Worm (Caenorhabditis elegans) whole organism, L2 larva: ENCODE measurements around the gene chk-2.
"Not testable (repeated sequence)": the region's sequence is repeated elsewhere in the genome, so short reads cannot be mapped to it uniquely, and the experiment has no call there.

Source experiments
- C34F6.9 ChIP-seq: fragments of 150-350 bp; optimal IDR thresholded peaks from 2 replicates; lab custom pipeline; 2014; ENCODE audit warnings: missing biosample characterization, missing genetic modification characterization
- F13H6.1 ChIP-seq: sonication (generic microtip); optimal IDR thresholded peaks from 2 replicates; lab custom pipeline; 2016; ENCODE audit warnings: missing genetic modification characterization, missing compliant biosample characterization
- R02D3.7 ChIP-seq: fragments of 150-350 bp; optimal IDR thresholded peaks from 2 replicates; lab custom pipeline; 2014; ENCODE audit warnings: missing biosample characterization, missing genetic modification characterization
- ZK546.5 ChIP-seq: sonication (generic microtip); optimal IDR thresholded peaks from 2 replicates; lab custom pipeline; 2017; ENCODE audit warnings: missing biosample characterization, missing genetic modification characterization
- aly-2 ChIP-seq: fragments of 150-350 bp; optimal IDR thresholded peaks from 2 replicates; lab custom pipeline; 2014; ENCODE audit warnings: missing biosample characterization, missing genetic modification characterization
- ama-1 ChIP-seq: fragments of 150-350 bp; optimal IDR thresholded peaks from 2 replicates; lab custom pipeline; 2018; ENCODE audit warnings: inconsistent platforms
- blmp-1 ChIP-seq: sonication (generic microtip); optimal IDR thresholded peaks from 2 replicates; lab custom pipeline; 2017; ENCODE audit warnings: missing genetic modification characterization, mild to moderate bottlenecking, missing compliant biosample characterization, antibody characterized with exemption, moderate library complexity; ENCODE audit not compliant: insufficient read depth
- ceh-16 ChIP-seq: fragments of 150-350 bp; optimal IDR thresholded peaks from 2 replicates; lab custom pipeline; 2014; ENCODE audit warnings: missing biosample characterization, missing genetic modification characterization
- ceh-82 ChIP-seq: fragments of 150-350 bp; optimal IDR thresholded peaks from 2 replicates; lab custom pipeline; 2014; ENCODE audit warnings: missing biosample characterization, missing genetic modification characterization
- crh-2 ChIP-seq: sonication (generic microtip); optimal IDR thresholded peaks from 2 replicates; lab custom pipeline; 2017; ENCODE audit warnings: missing biosample characterization, missing genetic modification characterization
- dmd-4 ChIP-seq: sonication (generic microtip); optimal IDR thresholded peaks from 2 replicates; lab custom pipeline; 2017; ENCODE audit warnings: missing biosample characterization, missing genetic modification characterization
- egl-27 ChIP-seq: sonication (generic microtip); optimal IDR thresholded peaks from 3 replicates; lab custom pipeline; 2017; ENCODE audit warnings: missing biosample characterization, missing genetic modification reagents, missing genetic modification characterization
- elt-1 ChIP-seq: fragments of 150-350 bp; optimal IDR thresholded peaks from 2 replicates; lab custom pipeline; 2014; ENCODE audit warnings: missing biosample characterization, missing genetic modification characterization
- elt-3 ChIP-seq: sonication (generic microtip); optimal IDR thresholded peaks from 2 replicates; lab custom pipeline; 2017; ENCODE audit warnings: missing biosample characterization, missing genetic modification characterization
- fos-1 ChIP-seq: fragments of 150-350 bp; optimal IDR thresholded peaks from 2 replicates; lab custom pipeline; 2014; ENCODE audit warnings: missing biosample characterization, missing genetic modification characterization
- mab-5 ChIP-seq: fragments of 150-350 bp; optimal IDR thresholded peaks from 2 replicates; lab custom pipeline; 2014; ENCODE audit warnings: missing biosample characterization, missing genetic modification characterization
- mdl-1 ChIP-seq, 2 experiments: fragments of 150-350 bp in 1 of 2; sonication (generic microtip) in 1 of 2; optimal IDR thresholded peaks; 2 replicates each; lab custom pipeline; 2017; ENCODE audit warnings: missing biosample characterization in 2 of 2, missing genetic modification characterization in 2 of 2
- nhr-10 ChIP-seq: sonication (generic microtip); optimal IDR thresholded peaks from 2 replicates; lab custom pipeline; 2017; ENCODE audit warnings: missing biosample characterization, missing genetic modification characterization
- nhr-11 ChIP-seq: fragments of 150-350 bp; optimal IDR thresholded peaks from 2 replicates; lab custom pipeline; 2014; ENCODE audit warnings: missing biosample characterization, missing genetic modification characterization
- nhr-12 ChIP-seq: fragments of 150-350 bp; optimal IDR thresholded peaks from 2 replicates; lab custom pipeline; 2014; ENCODE audit warnings: missing biosample characterization, missing genetic modification characterization
- nhr-129 ChIP-seq: fragments of 150-350 bp; optimal IDR thresholded peaks from 2 replicates; lab custom pipeline; 2014; ENCODE audit warnings: missing biosample characterization, missing genetic modification characterization
- nhr-21 ChIP-seq: fragments of 150-350 bp; optimal IDR thresholded peaks from 2 replicates; lab custom pipeline; 2014; ENCODE audit warnings: missing biosample characterization, missing genetic modification characterization
- nhr-6 ChIP-seq: fragments of 150-350 bp; optimal IDR thresholded peaks from 2 replicates; lab custom pipeline; 2014; ENCODE audit warnings: missing biosample characterization, missing genetic modification characterization
- nhr-77 ChIP-seq: fragments of 150-350 bp; optimal IDR thresholded peaks from 2 replicates; lab custom pipeline; 2014; ENCODE audit warnings: missing biosample characterization, missing genetic modification characterization
- peb-1 ChIP-seq: fragments of 150-350 bp; optimal IDR thresholded peaks from 2 replicates; lab custom pipeline; 2014; ENCODE audit warnings: missing biosample characterization, missing genetic modification characterization
- sem-4 ChIP-seq: fragments of 150-350 bp; optimal IDR thresholded peaks from 2 replicates; lab custom pipeline; 2014; ENCODE audit warnings: missing biosample characterization, missing genetic modification reagents, missing genetic modification characterization
- skn-1 ChIP-seq: sonication (generic microtip); optimal IDR thresholded peaks from 2 replicates; lab custom pipeline; 2017; ENCODE audit warnings: missing biosample characterization, missing genetic modification characterization
- sma-9 ChIP-seq, 2 experiments: fragments of 150-350 bp in 1 of 2; sonication (generic microtip) in 1 of 2; optimal IDR thresholded peaks; 2 replicates each; lab custom pipeline; 2014 to 2016; ENCODE audit warnings: missing genetic modification characterization in 2 of 2, mild to moderate bottlenecking in 1 of 2, missing biosample characterization in 1 of 2, missing compliant biosample characterization in 1 of 2, missing genetic modification reagents in 1 of 2, moderate library complexity in 1 of 2
- snpc-4 ChIP-seq: fragments of 150-350 bp; optimal IDR thresholded peaks from 2 replicates; lab custom pipeline; 2014; ENCODE audit warnings: missing biosample characterization, missing genetic modification characterization
- unc-39 ChIP-seq: fragments of 150-350 bp; optimal IDR thresholded peaks from 2 replicates; lab custom pipeline; 2014; ENCODE audit warnings: missing biosample characterization, missing genetic modification characterization
- unc-55 ChIP-seq: fragments of 150-350 bp; sonication (generic microtip); optimal IDR thresholded peaks from 3 replicates; lab custom pipeline; 2014; ENCODE audit warnings: missing biosample characterization, missing genetic modification reagents, missing genetic modification characterization
- unc-62 ChIP-seq: fragments of 150-350 bp; optimal IDR thresholded peaks from 2 replicates; lab custom pipeline; 2014; ENCODE audit warnings: missing biosample characterization, missing genetic modification reagents, missing genetic modification characterization
- zag-1 ChIP-seq: fragments of 150-350 bp; optimal IDR thresholded peaks from 2 replicates; lab custom pipeline; 2014; ENCODE audit warnings: missing biosample characterization, missing genetic modification characterization
- ztf-1 ChIP-seq: fragments of 200-800 bp; sonication (Bioruptor generic); conservative IDR thresholded peaks from 2 replicates; pipeline ENCODE4 v1.3.6; 2022; ENCODE audit warnings: missing genetic modification characterization, missing compliant biosample characterization
- ztf-11 ChIP-seq: sonication (generic microtip); optimal IDR thresholded peaks from 2 replicates; lab custom pipeline; 2017; ENCODE audit warnings: missing biosample characterization, missing genetic modification characterization
- ztf-4 ChIP-seq: fragments of 150-350 bp; optimal IDR thresholded peaks from 2 replicates; lab custom pipeline; 2014; ENCODE audit warnings: missing biosample characterization, missing genetic modification characterization

The chk-2 gene

DNA sequence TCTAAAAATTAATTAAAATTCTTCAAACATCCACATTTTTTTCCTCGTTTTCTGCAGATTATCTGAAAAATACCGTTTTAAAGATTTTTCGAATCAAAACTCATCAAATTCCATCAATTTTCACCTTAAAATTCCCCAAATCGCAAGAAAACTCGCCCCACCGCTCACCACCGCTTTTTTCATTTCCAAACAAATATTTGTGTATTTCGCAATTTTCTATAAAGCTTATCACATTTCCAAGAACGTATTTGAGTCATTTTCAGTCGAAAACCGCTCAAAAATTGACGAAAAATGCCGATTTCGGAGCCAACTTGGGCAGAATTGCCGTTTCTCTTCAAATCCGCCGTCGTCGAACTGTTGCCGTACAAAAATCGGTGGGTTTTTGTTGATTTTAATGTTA lies 33.9 kb upstream of the chk-2 start, which contains the start of gene Y60A3A.8:
TSS of gene Y60A3A.8 (plus strand) at position 258 of the 400 bp plus-strand sequence.
- TF ChIP-seq crh-2, elt-1, sem-4 (tag; lab: Kevin White, UChicago): not testable (repeated sequence)

DNA sequence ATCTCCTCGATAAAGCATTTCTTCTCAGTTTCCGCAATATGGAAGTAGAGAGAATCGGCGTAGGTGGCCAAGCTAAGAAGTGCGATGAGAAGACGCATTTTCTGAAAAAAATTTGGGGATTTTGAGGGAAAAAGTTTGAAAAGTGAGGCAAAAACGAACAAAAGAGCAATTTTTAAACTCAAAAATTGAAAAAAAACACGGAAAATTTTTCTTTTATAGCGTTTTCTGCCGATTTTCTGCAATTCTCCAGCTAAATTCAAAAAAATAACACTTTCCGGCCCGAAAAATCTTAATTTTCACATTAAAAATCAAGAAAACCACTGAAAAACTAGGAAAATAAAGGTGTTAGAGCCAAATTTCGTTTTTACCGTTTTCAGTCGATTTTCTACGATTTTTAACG lies 33.2 kb upstream of the chk-2 start, which contains the start of gene tmed-4:
TSS of gene tmed-4 (minus strand) at position 101 of the 400 bp plus-strand sequence.
- TF ChIP-seq ceh-16, aly-2, zag-1 (tag; lab: Kevin White, UChicago): not testable (repeated sequence)
- TF ChIP-seq, all 48 proteins: peak for 0; not testable (repeated sequence) for 48

DNA sequence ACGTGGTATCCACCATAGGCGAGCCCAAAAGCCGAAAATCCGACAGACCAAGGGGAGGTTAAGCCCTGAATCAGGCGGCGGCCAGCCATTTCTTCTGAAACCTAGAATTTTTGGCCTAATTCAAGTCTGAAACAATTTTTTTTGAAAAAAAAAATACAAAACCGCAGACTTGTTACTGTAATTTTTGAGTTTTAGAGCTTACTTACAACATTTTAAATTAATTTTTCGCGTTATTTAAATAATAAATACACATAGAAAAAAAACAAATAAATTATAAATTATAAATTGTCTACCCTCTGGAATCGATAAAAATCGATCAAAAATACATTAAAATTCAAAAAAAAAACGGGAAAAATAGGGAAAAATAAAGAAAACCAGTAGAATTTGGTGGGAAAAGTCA lies 30.7 kb upstream of the chk-2 start, which contains the start of gene dhs-24:
TSS of gene dhs-24 (minus strand) at position 101 of the 400 bp plus-strand sequence.
- TF ChIP-seq ama-1 (lab: Kevin White, UChicago) (no peak), nhr-11 (no peak), egl-27 (tag; lab: Kevin White, UChicago) (no peak), R02D3.7 (tag; lab: Kevin White, UChicago) (no peak), aly-2 (tag; lab: Kevin White, UChicago) (no peak), unc-55 (no peak)

DNA sequence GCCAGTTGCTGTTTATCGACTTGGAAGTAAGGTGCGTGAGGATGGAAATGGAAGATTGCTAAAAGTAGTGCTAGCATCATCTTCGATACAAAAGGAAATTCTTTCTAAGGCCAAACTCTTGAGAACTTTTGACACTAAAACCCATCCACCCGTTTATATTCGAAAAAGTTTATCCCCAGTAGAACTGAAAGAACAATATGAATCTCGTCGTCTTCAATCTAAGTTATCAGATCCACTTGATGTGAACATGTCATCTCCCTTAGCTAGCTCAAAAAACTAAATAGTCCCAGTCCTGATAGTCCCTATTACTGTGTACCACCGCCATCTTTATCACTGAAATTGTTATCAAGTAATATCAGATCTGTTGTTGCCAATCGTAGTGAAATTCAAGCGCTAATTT lies 21.1 kb upstream of the chk-2 start:
- TF ChIP-seq ceh-82 (tag; lab: Kevin White, UChicago) (no peak), ztf-4 (tag; lab: Kevin White, UChicago) (no peak), nhr-12 (tag; lab: Kevin White, UChicago) (no peak), sma-9 (GFP tag; optimal IDR thresholded peaks at IDR 0.05; lab: Kevin White, UChicago) (no peak), sma-9 (tag; optimal IDR thresholded peaks at IDR 0.05; lab: Kevin White, UChicago) (no peak), mab-5 (no peak), elt-3 (no peak), nhr-77 (no peak), ceh-16 (tag; lab: Kevin White, UChicago) (no peak), blmp-1 (no peak), nhr-21 (no peak), sem-4 (tag; lab: Kevin White, UChicago) (no peak), skn-1 (no peak), F13H6.1 (tag; lab: Kevin White, UChicago) (no peak)
- TF ChIP-seq, all 48 proteins: peak for 0

DNA sequence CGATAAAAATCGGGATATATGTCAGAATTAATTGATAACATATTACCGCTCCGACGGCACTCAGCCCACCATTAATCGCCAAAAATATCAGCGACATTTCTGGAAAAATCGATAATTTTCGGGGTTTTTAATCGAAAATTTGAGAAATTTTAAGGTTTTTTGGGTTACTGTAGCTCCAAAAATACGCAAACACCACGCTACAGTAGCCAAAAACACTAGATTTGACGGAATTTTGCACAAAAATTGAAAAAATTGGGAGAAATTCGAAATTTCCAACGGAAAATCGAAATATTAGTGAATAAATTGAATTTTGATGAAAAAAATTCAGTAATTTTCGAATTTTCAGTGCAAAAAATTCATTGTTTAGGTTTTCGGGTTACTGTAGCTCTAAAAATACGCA lies 18.4 kb upstream of the chk-2 start, which contains the start of gene algn-7:
TSS of gene algn-7 (minus strand) at position 101 of the 400 bp plus-strand sequence.
- TF ChIP-seq ceh-82 (tag; lab: Kevin White, UChicago): no peak
- TF ChIP-seq blmp-1: no peak
- no peak for TF ChIP-seq unc-39
- TF ChIP-seq C34F6.9 (tag; lab: Kevin White, UChicago): no peak
- TF ChIP-seq ama-1 (lab: Kevin White, UChicago): no peak
- TF ChIP-seq mdl-1 (tag; optimal IDR thresholded peaks at IDR 0.05; lab: Kevin White, UChicago): no peak
- no peak for TF ChIP-seq R02D3.7 (tag; lab: Kevin White, UChicago)
- TF ChIP-seq nhr-11: no peak
- TF ChIP-seq nhr-129 (tag; lab: Kevin White, UChicago): no peak
- TF ChIP-seq nhr-6: no peak
- TF ChIP-seq nhr-10: no peak
- TF ChIP-seq ztf-4 (tag; lab: Kevin White, UChicago): no peak
- TF ChIP-seq unc-62: no peak

DNA sequence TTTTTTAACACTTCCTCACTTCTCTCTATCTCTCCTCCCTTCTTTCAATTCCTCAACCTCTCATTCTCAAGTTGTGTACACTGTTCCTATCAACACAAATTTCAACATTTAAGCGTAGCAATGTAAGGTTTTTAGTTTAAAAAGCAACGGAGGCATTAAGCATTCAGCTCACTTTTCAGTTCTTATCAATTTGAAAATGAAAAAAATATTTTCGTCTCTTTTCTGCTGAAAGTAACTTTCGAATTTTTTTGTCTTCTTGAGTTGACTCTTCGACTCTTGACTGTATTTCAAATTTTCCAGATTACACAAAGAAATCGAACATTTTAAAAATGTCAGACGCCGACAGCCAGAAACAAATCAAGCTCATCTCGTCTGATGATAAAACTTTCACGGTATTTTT lies 8.1 kb upstream of the chk-2 start, which contains the start of gene skr-4:
TSS of gene skr-4 (plus strand) at position 301 of the 400 bp plus-strand sequence.
- TF ChIP-seq aly-2 (tag; lab: Kevin White, UChicago) (no peak), dmd-4 (tag; lab: Kevin White, UChicago) (no peak), snpc-4 (tag; lab: Kevin White, UChicago) (no peak), ZK546.5 (no peak), blmp-1 (no peak), peb-1 (no peak), fos-1 (tag; lab: Kevin White, UChicago) (no peak), ztf-1 (GFP tag; lab: Robert Waterston, UW) (no peak), ztf-11 (tag; lab: Kevin White, UChicago) (no peak)
